Fruit fly (Drosophila melanogaster): ENCODE data around the gene aly.

Gene aly

DNA sequence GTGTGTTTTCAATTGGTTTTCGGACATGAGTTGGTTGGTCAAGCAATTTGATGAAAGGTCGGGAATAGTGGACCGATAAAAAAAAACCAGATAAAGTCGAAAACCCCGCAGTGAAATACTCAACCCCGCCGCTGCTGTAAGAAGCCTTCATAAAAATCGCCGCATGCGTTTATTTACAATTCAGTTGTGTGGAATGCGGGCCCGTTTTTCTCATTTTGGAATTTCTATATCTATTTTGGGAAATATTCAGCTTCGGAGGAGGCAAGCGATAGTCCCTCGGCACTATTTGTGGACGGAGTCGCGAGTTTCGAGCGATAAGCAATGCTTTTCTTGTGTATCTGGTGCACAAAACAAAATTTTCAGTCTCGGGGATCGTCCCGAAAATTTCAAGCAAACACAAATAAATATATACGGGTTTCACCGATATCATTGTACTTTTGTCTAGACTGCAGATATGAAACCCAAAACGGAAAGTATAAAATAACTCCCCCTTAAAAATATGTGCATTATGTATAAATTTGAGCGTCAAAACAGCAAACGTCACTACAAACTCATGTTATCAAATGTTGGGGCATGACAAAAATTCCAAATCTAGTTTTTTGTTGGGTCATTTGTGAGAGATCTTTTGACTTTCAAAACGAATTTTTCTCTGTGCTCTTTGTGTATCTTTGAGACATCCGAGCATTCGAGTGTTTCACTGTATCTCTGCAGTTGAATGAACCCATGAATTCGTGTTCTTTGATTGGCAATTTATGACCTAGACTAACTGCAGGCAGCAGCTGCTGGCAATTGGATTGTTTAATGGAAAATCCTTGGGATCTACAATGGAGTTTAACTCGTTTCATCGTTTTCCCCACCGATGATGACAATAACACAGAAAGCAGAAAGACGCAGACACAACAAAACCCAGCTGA is 32.9 kb upstream of the aly start (continued):
- TF ChIP-seq CG6683 (GFP tag; optimal IDR thresholded peaks at IDR 0.05) (no peak), CG8359 (GFP tag; optimal IDR thresholded peaks at IDR 0.05; ENCODE audit: borderline replicate concordance) (no peak), CG4854 (GFP tag; optimal IDR thresholded peaks at IDR 0.05) (no peak), CG12071 (GFP tag; optimal IDR thresholded peaks at IDR 0.05) (no peak), al (GFP tag; IDR thresholded peaks at IDR 0.05) (no peak), Ets97D (GFP tag; optimal IDR thresholded peaks at IDR 0.05) (no peak), CG42726 (GFP tag; IDR thresholded peaks at IDR 0.05; ENCODE audit: partially characterized antibody) (no peak), ara (GFP tag; IDR thresholded peaks at IDR 0.05) (no peak), CG2199 (GFP tag; IDR thresholded peaks at IDR 0.05) (peak; percentile 97), Jarid2 (GFP tag; optimal IDR thresholded peaks at IDR 0.05) (no peak), Dbx (GFP tag; IDR thresholded peaks at IDR 0.05) (no peak), Vsx1 (GFP tag; optimal IDR thresholded peaks at IDR 0.05) (no peak), CG14667 (GFP tag; IDR thresholded peaks at IDR 0.05) (no peak), kni (GFP tag; optimal IDR thresholded peaks at IDR 0.05) (peak; percentile 27), abd-A (tag; optimal IDR thresholded peaks at IDR 0.05) (no peak), CG11723 (GFP tag; optimal IDR thresholded peaks at IDR 0.05) (peak; percentile 37), CG9817 (tag; optimal IDR thresholded peaks at IDR 0.05) (no peak), pfk (GFP tag; optimal IDR thresholded peaks at IDR 0.05) (no peak), HLH3B (GFP tag; IDR thresholded peaks at IDR 0.05) (no peak), TFAM (GFP tag; optimal IDR thresholded peaks at IDR 0.05) (no peak), cad (GFP tag; optimal IDR thresholded peaks at IDR 0.05) (no peak), oc (tag; optimal IDR thresholded peaks at IDR 0.05) (no peak), eyg (GFP tag; optimal IDR thresholded peaks at IDR 0.05) (no peak), Med (GFP tag) (peak; percentile 42), CG11398 (GFP tag; optimal IDR thresholded peaks at IDR 0.05) (no peak), CG1233 (GFP tag; optimal IDR thresholded peaks at IDR 0.05) (peak; percentile 13), jing (GFP tag; optimal IDR thresholded peaks at IDR 0.05) (no peak), CG15601 (tag; optimal IDR thresholded peaks at IDR 0.05) (peak; percentile 11), crc (GFP tag; optimal IDR thresholded peaks at IDR 0.05) (no peak), nom (GFP tag; optimal IDR thresholded peaks at IDR 0.05) (no peak), CG15269 (tag; optimal IDR thresholded peaks at IDR 0.05) (peak; percentile 47), Aef1 (GFP tag; IDR thresholded peaks at IDR 0.05) (no peak), CG7928 (GFP tag; optimal IDR thresholded peaks at IDR 0.05) (no peak), salm (tag; optimal IDR thresholded peaks at IDR 0.05) (no peak), CG18262 (tag; optimal IDR thresholded peaks at IDR 0.05) (peak; percentile 75), btn (GFP tag; optimal IDR thresholded peaks at IDR 0.05) (no peak), lola (GFP tag; optimal IDR thresholded peaks at IDR 0.05) (peak in 1 of 3 experiments; percentile 58), Pdp1 (GFP tag; optimal IDR thresholded peaks at IDR 0.05) (peak in 1 of 2 experiments; percentile 36), az2 (GFP tag; optimal IDR thresholded peaks at IDR 0.05) (no peak), CG13624 (GFP tag; optimal IDR thresholded peaks at IDR 0.05) (no peak), CG15479 (GFP tag; optimal IDR thresholded peaks at IDR 0.05) (peak; percentile 94), Elba2 (GFP tag; optimal IDR thresholded peaks at IDR 0.05) (no peak), CG17359 (tag; optimal IDR thresholded peaks at IDR 0.05) (peak; percentile 6), CG4328 (GFP tag; optimal IDR thresholded peaks at IDR 0.05) (no peak), nerfin-1 (tag; optimal IDR thresholded peaks at IDR 0.05) (peak; percentile 43), twi (tag; optimal IDR thresholded peaks at IDR 0.05) (no peak), dysf (GFP tag; IDR thresholded peaks at IDR 0.05) (peak; percentile 35; the same call in 1 of the 3 replicates), ci (GFP tag; IDR thresholded peaks at IDR 0.05) (no peak)

All from whole organism, embryonic.